Worm (Caenorhabditis elegans): ENCODE data around the gene srbc-76.

- TF ChIP-seq him-1 (tag; optimal IDR thresholded peaks at IDR 0.05) = no peak
- no peak for TF ChIP-seq dao-5 (tag; optimal IDR thresholded peaks at IDR 0.05)
Observed at ce11 chrV:15216705-15217104, 35.5 kb upstream of the srbc-76 start, which contains the start of gene sri-25.
